Fruit fly (Drosophila melanogaster): ENCODE data around the gene Med.

Med gene

DNA sequence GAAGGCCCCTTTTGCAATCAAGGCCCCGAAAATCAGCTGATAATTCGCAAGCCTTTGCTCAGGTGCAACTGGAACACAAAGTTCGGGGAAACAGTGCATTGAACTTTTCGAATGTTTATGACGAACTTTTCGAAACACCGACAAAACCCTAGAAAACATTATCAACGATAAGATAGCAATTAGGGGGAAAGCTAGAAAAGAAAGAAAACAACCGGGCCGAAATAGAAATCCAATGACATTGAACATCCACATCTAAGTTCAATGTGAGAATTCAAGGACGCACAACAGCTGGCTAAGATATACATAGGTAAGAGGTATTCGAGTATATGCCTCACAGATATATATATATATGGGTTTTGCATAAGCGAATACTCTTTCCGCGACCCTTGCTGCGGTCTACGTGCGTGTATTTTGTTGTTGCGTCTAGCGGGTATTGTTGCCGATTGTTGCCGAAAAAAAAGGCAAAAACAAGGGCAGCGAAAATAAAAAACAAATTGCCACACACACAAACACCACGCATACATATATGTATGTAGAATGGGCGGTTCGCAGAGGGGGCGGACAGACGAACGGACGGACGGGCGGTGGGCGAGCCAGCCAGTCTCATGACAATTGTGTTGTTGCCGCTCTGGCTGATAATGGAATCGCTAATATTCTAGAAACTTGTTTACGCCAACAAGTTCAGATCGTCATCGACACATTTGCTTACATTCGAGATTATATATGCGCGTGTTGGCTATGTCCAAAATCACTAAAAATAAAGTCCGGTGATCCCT, 11.1 kb upstream of the Med start:
- peak; percentile 67 for TF ChIP-seq noc (tag; optimal IDR thresholded peaks at IDR 0.05)

DNA sequence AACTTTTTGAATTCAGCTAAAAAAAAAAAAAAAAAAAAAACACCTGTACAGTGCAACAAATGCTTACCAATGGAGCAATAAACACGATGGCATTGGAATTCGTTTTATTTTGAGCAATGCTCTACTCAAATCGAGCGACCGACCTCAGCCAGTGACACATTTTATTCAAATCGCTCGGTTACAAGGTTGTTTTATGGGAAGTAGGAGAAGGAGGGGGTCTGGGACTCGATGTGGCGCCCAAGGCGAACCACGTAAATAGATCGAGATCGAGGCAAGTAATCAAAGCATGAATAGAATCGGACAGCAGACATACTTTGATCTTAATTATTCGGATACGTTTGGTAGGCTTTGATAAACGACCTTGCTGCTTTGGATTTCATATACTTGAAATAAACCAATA, 7.6 kb upstream of the Med start:
- TF ChIP-seq noc (tag; optimal IDR thresholded peaks at IDR 0.05) = no peak

- TF ChIP-seq noc (tag; optimal IDR thresholded peaks at IDR 0.05) = no peak
Measured at dm6 chr3R:31603655-31604054, 7.2 kb upstream of the Med start.

DNA sequence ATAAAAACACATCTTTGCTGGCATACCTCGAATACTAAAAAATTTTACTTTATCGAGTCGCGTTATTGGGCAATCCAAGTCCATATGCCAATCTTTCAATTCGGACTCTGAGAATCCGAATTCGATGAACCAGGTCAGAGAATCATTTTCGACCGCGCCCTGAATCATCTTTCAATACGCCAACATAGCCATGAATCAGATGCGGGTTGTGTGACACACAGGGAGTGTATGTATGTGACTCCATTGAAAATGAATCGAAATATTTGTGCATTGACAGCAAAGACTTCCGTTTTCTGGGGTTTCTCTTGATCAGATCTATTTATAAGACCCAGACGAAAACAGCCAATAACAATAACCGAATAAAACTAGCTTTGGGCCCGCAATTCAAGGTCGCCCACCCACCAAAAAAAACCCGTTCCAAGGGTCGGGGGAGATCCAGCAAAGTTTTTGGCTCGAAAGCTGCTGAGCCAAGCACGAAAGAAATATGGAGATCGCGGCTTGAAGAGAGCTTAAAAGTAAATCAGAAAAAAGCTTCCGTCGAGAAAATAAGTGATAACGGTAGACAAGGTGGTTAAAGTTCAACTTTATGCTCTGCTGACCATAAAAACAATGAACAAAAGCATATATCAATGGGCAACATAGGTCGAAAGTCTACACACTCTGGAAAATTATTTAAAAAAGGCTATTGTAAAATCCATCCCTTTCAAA, 6.3 kb upstream of the Med start:
- no peak for TF ChIP-seq noc (tag; optimal IDR thresholded peaks at IDR 0.05)

- TF ChIP-seq noc (tag; optimal IDR thresholded peaks at IDR 0.05) = no peak
Measured at dm6 chr3R:31605117-31605432, 5.8 kb upstream of the Med start.

- no peak for TF ChIP-seq noc (tag; optimal IDR thresholded peaks at IDR 0.05)
Measured at dm6 chr3R:31605790-31606189, 5.1 kb upstream of the Med start.

DNA sequence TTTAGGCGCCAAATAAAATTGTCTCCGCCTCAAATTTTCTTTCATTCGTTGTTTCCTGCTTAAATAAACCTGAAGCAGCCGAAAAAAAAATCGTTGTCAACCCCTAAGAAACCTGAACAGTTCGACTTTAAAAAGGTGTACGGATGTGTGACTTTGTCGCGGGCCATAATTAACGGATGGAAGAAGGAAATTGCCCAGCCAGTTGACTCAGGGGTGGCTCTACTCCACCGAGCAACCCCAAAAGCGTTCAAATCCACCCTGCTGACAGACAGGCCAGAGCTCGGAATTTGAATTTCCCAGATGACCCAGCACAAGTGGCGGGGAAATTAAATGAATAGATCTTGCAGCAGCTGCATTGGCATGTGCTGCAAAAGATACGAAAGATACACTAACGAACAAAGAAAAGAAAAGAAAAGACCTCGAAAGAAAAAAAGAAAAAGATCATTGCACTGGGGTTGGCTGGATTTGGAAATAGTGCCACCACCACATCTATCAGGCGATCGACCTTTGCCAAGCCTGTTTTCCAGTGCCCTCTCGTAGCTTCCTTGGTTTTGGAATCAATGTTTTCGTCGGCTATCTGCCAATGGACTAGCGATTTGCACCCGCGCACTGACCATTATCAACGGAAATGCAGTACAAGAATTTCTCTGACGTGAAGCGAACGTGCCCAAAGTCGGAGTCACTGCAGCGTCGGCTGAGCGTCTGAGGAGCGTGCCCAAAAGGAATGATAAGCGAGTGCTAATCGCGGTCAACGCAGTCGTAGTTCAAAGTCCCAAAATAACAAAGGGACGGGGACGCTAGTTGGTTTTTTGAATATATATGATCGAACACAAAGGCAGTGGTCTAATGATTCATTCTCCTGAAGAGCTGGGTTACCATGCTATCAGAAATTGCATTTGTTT, 4.4 kb upstream of the Med start:
- no peak for TF ChIP-seq noc (tag; optimal IDR thresholded peaks at IDR 0.05)

DNA sequence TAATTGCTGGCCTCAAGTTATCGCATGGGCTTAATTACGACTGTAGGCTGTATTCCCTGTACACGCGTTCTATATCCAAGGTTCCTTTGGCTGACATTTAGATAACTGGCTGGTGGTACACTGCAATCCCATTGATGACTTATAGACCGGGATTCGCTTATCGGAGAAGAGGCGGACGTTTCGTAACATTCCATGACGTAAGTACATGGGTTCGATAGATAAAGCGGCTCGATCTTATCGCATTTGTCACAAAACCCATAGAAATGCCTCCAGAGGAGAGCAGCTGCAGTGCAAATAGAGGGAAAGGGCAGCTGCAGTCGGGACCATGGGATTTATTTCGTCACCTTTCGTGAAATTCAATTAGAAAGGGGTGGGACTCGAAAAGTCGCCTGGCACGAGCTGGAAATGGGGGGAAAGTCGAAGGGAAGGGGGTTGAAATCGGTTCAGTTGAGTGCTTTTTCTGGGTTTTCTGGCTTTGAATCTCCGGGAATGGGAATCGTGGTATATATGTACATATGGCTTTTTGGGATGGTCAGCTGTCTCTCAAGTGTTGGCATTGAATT, 3.5 kb upstream of the Med start:
- no peak for TF ChIP-seq noc (tag; optimal IDR thresholded peaks at IDR 0.05)

DNA sequence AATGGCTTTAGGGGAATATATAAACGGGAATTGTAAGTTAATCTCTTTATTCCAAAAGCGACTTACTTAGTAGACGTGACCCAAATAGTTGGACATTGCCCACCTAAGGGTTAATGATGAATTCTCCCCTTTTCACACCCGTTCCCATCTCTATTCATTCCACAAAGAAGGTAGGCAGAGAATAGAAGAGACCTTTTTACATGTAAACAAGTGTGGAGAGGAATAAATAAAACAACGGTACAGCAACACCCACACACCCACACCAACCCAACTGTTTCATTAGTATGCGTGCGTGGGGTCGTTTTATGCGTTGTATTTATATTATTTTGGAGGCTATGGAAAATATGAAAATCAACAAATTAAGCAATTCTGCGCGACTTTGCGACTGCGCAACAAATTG, 2.8 kb upstream of the Med start:
- TF ChIP-seq noc (tag; optimal IDR thresholded peaks at IDR 0.05) = no peak

- peak; percentile 57 for TF ChIP-seq noc (tag; optimal IDR thresholded peaks at IDR 0.05)
Measured at dm6 chr3R:31608438-31609188, 2.2 kb upstream of the Med start.

dm6 chr3R:31609413-31610054, 1.3 kb upstream of the Med start:
- no peak for TF ChIP-seq noc (tag; optimal IDR thresholded peaks at IDR 0.05)

- no peak for TF ChIP-seq noc (tag; optimal IDR thresholded peaks at IDR 0.05)
Measured at dm6 chr3R:31612564-31612963, 1.7 kb downstream of the Med start, which contains the start of gene CycG. Gene CycG (minus strand): TSS chr3R:31612664.

DNA sequence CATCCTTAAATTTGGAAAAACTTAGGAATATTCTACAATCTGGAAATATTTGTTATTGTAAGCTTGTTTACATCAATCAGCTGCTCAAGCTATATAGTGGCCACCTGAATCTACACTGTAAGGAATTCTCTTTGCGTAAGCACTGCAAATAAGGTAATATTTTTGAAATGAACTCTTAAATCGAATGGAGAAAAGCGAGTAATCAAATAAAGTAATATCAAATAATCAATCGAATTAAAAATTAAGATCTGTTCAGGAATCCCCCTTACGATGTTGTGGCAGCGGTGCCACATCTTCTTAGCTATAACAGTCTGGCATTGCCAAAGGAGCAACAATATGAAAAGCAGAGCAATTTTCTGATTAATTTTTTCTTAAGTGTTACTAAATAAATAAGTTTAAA, 5.2 kb downstream of the Med start, which contains the start of the genes Mnat9 and CG1792:
Mnat9 (minus strand) TSS at position 160 of the 400 bp plus-strand sequence.
CG1792 (plus strand) TSS at position 303 of the 400 bp plus-strand sequence.
- TF ChIP-seq noc (tag; optimal IDR thresholded peaks at IDR 0.05) = peak; percentile 96

DNA sequence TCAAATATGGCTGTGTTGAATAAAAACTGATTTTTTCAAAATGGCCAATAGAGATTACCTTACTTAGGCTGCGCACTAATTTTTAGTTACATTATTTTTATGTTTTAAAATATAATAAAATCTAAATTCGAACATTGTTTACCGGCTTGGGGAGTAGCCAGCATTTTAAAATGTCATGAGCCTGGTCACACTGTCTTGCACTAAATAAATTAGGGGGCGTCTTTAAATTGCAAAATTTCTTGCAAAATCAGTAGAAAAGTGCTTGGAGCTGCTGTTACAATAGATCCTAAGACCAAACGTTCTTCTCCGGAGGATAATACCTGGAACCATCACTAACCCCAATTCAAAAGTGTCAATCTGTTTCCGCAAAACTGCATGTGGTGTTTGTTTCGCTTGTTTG, 7.0 kb downstream of the Med start, which contains the start of gene pasha:
pasha (plus strand) TSS at position 177 of the 400 bp plus-strand sequence.
- TF ChIP-seq noc (tag; optimal IDR thresholded peaks at IDR 0.05) = no peak

- no peak for TF ChIP-seq noc (tag; optimal IDR thresholded peaks at IDR 0.05)
Measured at dm6 chr3R:31621814-31622213, 11.0 kb downstream of the Med start, which contains the start of gene kek6. Gene kek6 (plus strand): TSS chr3R:31622136.
